Worm (Caenorhabditis elegans) whole organism, mixed stage, embryonic: ENCODE measurements around the gene pes-1.
A peak's percentile ranks its signal among the peaks of the same experiment; 100 is the strongest.

Experiments used
- M03D4.4 ChIP-seq: sonication (generic microtip); optimal IDR thresholded peaks from 2 replicates; lab custom pipeline; 2017; ENCODE audit warnings: mild to moderate bottlenecking, missing genetic modification characterization, missing compliant biosample characterization
- bed-3 ChIP-seq: fragments of 200-800 bp; sonication (Bioruptor generic); optimal IDR thresholded peaks from 3 replicates; lab custom pipeline; 2018; ENCODE audit warnings: mild to moderate bottlenecking, missing genetic modification characterization, moderate library complexity, missing compliant biosample characterization
- blmp-1 ChIP-seq: fragments of 150-350 bp; optimal IDR thresholded peaks from 2 replicates; lab custom pipeline; 2014; ENCODE audit warnings: missing biosample characterization, missing genetic modification characterization
- ceh-39 ChIP-seq: fragments of 150-350 bp; optimal IDR thresholded peaks from 2 replicates; lab custom pipeline; 2014; ENCODE audit warnings: missing biosample characterization, missing genetic modification characterization
- ceh-43 ChIP-seq: fragments of 200-800 bp; sonication (Bioruptor generic); optimal IDR thresholded peaks from 2 replicates; lab custom pipeline; 2018; ENCODE audit warnings: mild to moderate bottlenecking, missing genetic modification characterization, moderate library complexity, missing compliant biosample characterization
- ceh-83 ChIP-seq: fragments of 200-800 bp; sonication (Bioruptor generic); optimal IDR thresholded peaks from 2 replicates; lab custom pipeline; 2018; ENCODE audit warnings: mild to moderate bottlenecking, missing genetic modification characterization, missing compliant biosample characterization
- ces-1 ChIP-seq: fragments of 150-350 bp; optimal IDR thresholded peaks from 2 replicates; lab custom pipeline; 2014; ENCODE audit warnings: missing biosample characterization, missing genetic modification reagents, missing genetic modification characterization
- cnd-1 ChIP-seq: fragments of 200-800 bp; sonication (Bioruptor generic); optimal IDR thresholded peaks from 2 replicates; lab custom pipeline; 2018; ENCODE audit warnings: mild to moderate bottlenecking, missing genetic modification characterization, missing compliant biosample characterization
- drap-1 ChIP-seq: fragments of 200-800 bp; sonication (Bioruptor generic); optimal IDR thresholded peaks from 3 replicates; lab custom pipeline; 2018; ENCODE audit warnings: mild to moderate bottlenecking, missing genetic modification characterization, missing compliant biosample characterization
- elt-1 ChIP-seq: sonication (generic microtip); optimal IDR thresholded peaks from 2 replicates; lab custom pipeline; 2017; ENCODE audit warnings: missing genetic modification characterization, mild to moderate bottlenecking, missing compliant biosample characterization, antibody characterized with exemption, moderate library complexity, borderline replicate concordance; ENCODE audit not compliant: insufficient read depth
- elt-3 ChIP-seq: fragments of 150-350 bp; optimal IDR thresholded peaks from 2 replicates; lab custom pipeline; 2014; ENCODE audit warnings: missing biosample characterization, missing genetic modification characterization
- ham-2 ChIP-seq: fragments of 200-800 bp; sonication (Bioruptor generic); optimal IDR thresholded peaks from 2 replicates; lab custom pipeline; 2018; ENCODE audit warnings: mild to moderate bottlenecking, missing genetic modification characterization, missing compliant biosample characterization
- hlh-1 ChIP-seq: fragments of 150-350 bp; optimal IDR thresholded peaks from 2 replicates; lab custom pipeline; 2014; ENCODE audit warnings: missing biosample characterization, missing genetic modification reagents, missing genetic modification characterization
- lin-32 ChIP-seq: fragments of 200-800 bp; sonication (Bioruptor generic); optimal IDR thresholded peaks from 2 replicates; lab custom pipeline; 2018; ENCODE audit warnings: mild to moderate bottlenecking, missing genetic modification characterization, missing compliant biosample characterization
- mab-5 ChIP-seq: fragments of 150-350 bp; optimal IDR thresholded peaks from 2 replicates; lab custom pipeline; 2014; ENCODE audit warnings: missing biosample characterization, missing genetic modification characterization
- mep-1 ChIP-seq: fragments of 150-350 bp; optimal IDR thresholded peaks from 2 replicates; lab custom pipeline; 2017; ENCODE audit warnings: missing biosample characterization, missing genetic modification reagents, missing genetic modification characterization, inconsistent platforms
- mls-2 ChIP-seq: sonication (generic microtip); optimal IDR thresholded peaks from 2 replicates; lab custom pipeline; 2016; ENCODE audit warnings: mild to moderate bottlenecking, missing genetic modification characterization, moderate library complexity, missing compliant biosample characterization
- nhr-2 ChIP-seq: fragments of 150-350 bp; optimal IDR thresholded peaks from 2 replicates; lab custom pipeline; 2014; ENCODE audit warnings: missing biosample characterization, missing genetic modification characterization
- nhr-28 ChIP-seq: fragments of 150-350 bp; optimal IDR thresholded peaks from 2 replicates; lab custom pipeline; 2014; ENCODE audit warnings: missing biosample characterization, missing genetic modification characterization
- nhr-76 ChIP-seq: sonication (generic microtip); optimal IDR thresholded peaks from 2 replicates; lab custom pipeline; 2017; ENCODE audit warnings: missing biosample characterization, missing genetic modification characterization
- pha-4 ChIP-seq: fragments of 150-350 bp; optimal IDR thresholded peaks from 2 replicates; lab custom pipeline; 2018; ENCODE audit warnings: missing biosample characterization, missing genetic modification reagents, missing genetic modification characterization
- sem-2 ChIP-seq: fragments of 200-800 bp; sonication (Bioruptor generic); optimal IDR thresholded peaks from 2 replicates; lab custom pipeline; 2018; ENCODE audit warnings: mild to moderate bottlenecking, missing genetic modification characterization, missing compliant biosample characterization
- snpc-4 ChIP-seq: fragments of 150-350 bp; optimal IDR thresholded peaks from 2 replicates; lab custom pipeline; 2014; ENCODE audit warnings: missing biosample characterization, missing genetic modification characterization
- sptf-1 ChIP-seq: sonication (generic microtip); optimal IDR thresholded peaks from 2 replicates; lab custom pipeline; 2017; ENCODE audit warnings: mild to moderate bottlenecking, missing genetic modification characterization, moderate library complexity, missing compliant biosample characterization
- tbx-8 ChIP-seq: fragments of 200-800 bp; sonication (Bioruptor generic); optimal IDR thresholded peaks from 2 replicates; lab custom pipeline; 2018; ENCODE audit warnings: mild to moderate bottlenecking, missing genetic modification characterization, moderate library complexity, missing compliant biosample characterization
- unc-120 ChIP-seq: sonication (generic microtip); optimal IDR thresholded peaks from 2 replicates; lab custom pipeline; 2017; ENCODE audit warnings: missing genetic modification characterization, missing compliant biosample characterization; ENCODE audit not compliant: poor library complexity, severe bottlenecking
- unc-62 ChIP-seq: fragments of 150-350 bp; optimal IDR thresholded peaks from 2 replicates; lab custom pipeline; 2014; ENCODE audit warnings: missing biosample characterization, missing genetic modification reagents, missing genetic modification characterization
- zip-8 ChIP-seq: fragments of 150-350 bp; optimal IDR thresholded peaks from 2 replicates; lab custom pipeline; 2014; ENCODE audit warnings: missing biosample characterization, missing genetic modification characterization
- ztf-11 ChIP-seq: fragments of 150-350 bp; optimal IDR thresholded peaks from 2 replicates; lab custom pipeline; 2014; ENCODE audit warnings: missing biosample characterization, missing genetic modification characterization

Gene pes-1

ce11 chrIV:5028978-5029377, 26.4 kb downstream of the pes-1 start, which contains the start of the genes best-6 and C09B9.2:
best-6 (minus strand) TSS chrIV:5029078.
C09B9.2 (plus strand) TSS chrIV:5029291.
- no peak for TF ChIP-seq drap-1 (GFP tag; lab: Kevin White, UChicago)

- TF ChIP-seq ceh-43 (GFP tag; lab: Kevin White, UChicago) (no peak), hlh-1 (tag; lab: Kevin White, UChicago) (no peak), elt-1 (tag; lab: Kevin White, UChicago) (no peak), elt-3 (tag; lab: Kevin White, UChicago) (no peak), lin-32 (GFP tag; lab: Kevin White, UChicago) (no peak), nhr-28 (tag; lab: Kevin White, UChicago) (no peak), M03D4.4 (tag; lab: Kevin White, UChicago) (no peak), tbx-8 (no peak)
These were observed 28.8 kb downstream of the pes-1 start for ce11 chrIV:5031346-5031745.

ce11 chrIV:5033276-5033675, 30.7 kb downstream of the pes-1 start, which contains the start of gene C09B9.4:
C09B9.4 (minus strand) TSS chrIV:5033376.
- TF ChIP-seq tbx-8 (no peak), ztf-11 (no peak), mls-2 (tag; lab: Kevin White, UChicago) (no peak), bed-3 (GFP tag; lab: Kevin White, UChicago) (no peak), sem-2 (GFP tag; lab: Kevin White, UChicago) (no peak), blmp-1 (no peak), zip-8 (no peak), snpc-4 (no peak), mab-5 (tag; lab: Kevin White, UChicago) (no peak), mep-1 (tag; lab: Kevin White, UChicago) (no peak), ces-1 (GFP tag; lab: Kevin White, UChicago) (no peak), ceh-39 (tag; lab: Kevin White, UChicago) (no peak), nhr-76 (tag; lab: Kevin White, UChicago) (no peak), unc-62 (GFP tag; lab: Kevin White, UChicago) (no peak), unc-120 (tag; lab: Kevin White, UChicago) (no peak), ceh-43 (GFP tag; lab: Kevin White, UChicago) (no peak), sptf-1 (tag; lab: Kevin White, UChicago) (no peak), cnd-1 (tag; lab: Kevin White, UChicago) (no peak)

- no peak for TF ChIP-seq hlh-1 (tag; lab: Kevin White, UChicago)
- TF ChIP-seq snpc-4 = no peak
- no peak for TF ChIP-seq ztf-11
- no peak for TF ChIP-seq elt-1 (tag; lab: Kevin White, UChicago)
- no peak for TF ChIP-seq ham-2
- no peak for TF ChIP-seq nhr-2 (tag; lab: Kevin White, UChicago)
- TF ChIP-seq pha-4 (tag; lab: Kevin White, UChicago) = no peak
These were observed 34.9 kb downstream of the pes-1 start, which contains the start of gene C09B9.1 for ce11 chrIV:5037489-5037888. C09B9.1 (plus strand) TSS chrIV:5037789.

DNA sequence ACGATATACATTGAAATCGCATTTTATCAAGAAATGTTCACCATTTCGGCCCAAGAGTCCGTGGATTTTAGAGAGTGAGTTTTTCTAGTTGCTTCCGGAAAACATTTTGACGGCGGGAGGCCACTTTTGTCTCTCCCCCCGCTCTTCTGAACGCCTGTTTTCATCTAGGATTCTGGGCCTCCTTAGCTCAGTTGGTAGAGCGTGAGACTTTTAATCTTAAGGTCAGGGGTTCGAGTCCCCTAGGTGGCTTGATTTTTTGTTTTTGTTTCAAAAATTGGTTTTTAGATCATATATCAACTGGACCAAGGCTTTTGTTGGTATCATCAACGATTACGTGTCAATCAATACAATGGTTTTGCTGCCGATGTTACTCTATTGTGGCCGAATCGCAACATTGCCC, 36.2 kb downstream of the pes-1 start:
- TF ChIP-seq bed-3 (GFP tag; lab: Kevin White, UChicago) (no peak), ceh-83 (GFP tag; lab: Kevin White, UChicago) (peak; percentile 79), unc-120 (tag; lab: Kevin White, UChicago) (no peak)
- TF ChIP-seq, all 35 proteins: peak for 1

DNA sequence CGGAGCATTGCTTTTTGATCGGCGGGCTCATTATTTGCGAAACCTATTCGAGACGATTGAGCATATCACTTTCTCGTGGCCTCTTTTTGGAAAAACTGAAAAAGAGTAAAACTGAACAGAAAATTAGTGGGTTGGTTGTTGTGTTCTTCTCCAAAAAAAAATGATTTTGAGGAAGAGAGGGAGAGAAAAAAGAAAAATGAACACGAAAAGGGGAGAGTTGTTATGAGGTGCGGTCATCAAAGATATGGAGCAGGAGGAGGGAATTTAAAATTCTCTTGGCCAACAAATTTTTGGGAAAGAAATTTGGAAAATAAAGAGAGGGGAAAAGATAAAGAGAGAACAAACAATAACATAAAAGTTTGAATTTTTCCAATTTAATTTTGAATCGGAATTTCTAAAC, 42.8 kb downstream of the pes-1 start, which contains the start of gene hot-9:
hot-9 (minus strand) TSS at position 101 of the 400 bp plus-strand sequence.
- TF ChIP-seq blmp-1 (no peak), elt-1 (tag; lab: Kevin White, UChicago) (no peak), mep-1 (tag; lab: Kevin White, UChicago) (no peak), ceh-43 (GFP tag; lab: Kevin White, UChicago) (no peak), sem-2 (GFP tag; lab: Kevin White, UChicago) (no peak)
